Worm (Caenorhabditis elegans): ENCODE measurements around the gene irld-6.

DNA sequence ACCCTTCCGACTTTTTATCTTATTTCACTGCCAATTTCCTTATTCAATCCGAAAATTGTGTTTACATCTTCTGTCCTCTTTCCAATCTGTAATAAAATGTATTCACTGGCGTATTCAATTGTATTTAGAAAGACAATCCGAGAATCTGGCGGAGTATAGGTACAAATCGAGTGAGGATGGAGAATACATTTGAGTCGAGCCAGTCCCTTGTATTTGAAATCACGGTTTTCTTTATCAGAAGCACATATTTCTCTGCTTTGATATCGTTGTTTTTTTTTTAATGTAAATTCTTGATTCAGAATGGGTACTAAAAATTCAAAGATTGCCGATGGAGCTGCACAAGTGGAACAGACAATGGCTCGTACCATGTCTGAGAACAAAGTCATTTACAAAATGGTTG, 7.5 kb upstream of the irld-6 start, which contains the start of gene ocr-1:
- TF ChIP-seq snpc-4 (tag; optimal IDR thresholded peaks at IDR 0.05) = no peak
- TF ChIP-seq fos-1 (tag; optimal IDR thresholded peaks at IDR 0.05) = no peak
- no peak for TF ChIP-seq egl-27 (tag; optimal IDR thresholded peaks at IDR 0.05)
- TF ChIP-seq elt-1 (tag; optimal IDR thresholded peaks at IDR 0.05) = no peak
- TF ChIP-seq zag-1 (tag; optimal IDR thresholded peaks at IDR 0.05) = no peak
- no peak for TF ChIP-seq unc-62 (GFP tag; optimal IDR thresholded peaks at IDR 0.05)
- TF ChIP-seq fkh-10 (GFP tag; optimal IDR thresholded peaks at IDR 0.05) = no peak
- TF ChIP-seq R02D3.7 (tag; optimal IDR thresholded peaks at IDR 0.05) = no peak
- TF ChIP-seq nhr-11 (tag; optimal IDR thresholded peaks at IDR 0.05) = no peak
- TF ChIP-seq tbx-2 (tag; optimal IDR thresholded peaks at IDR 0.05) = no peak
- no peak for TF ChIP-seq lin-39 (tag; optimal IDR thresholded peaks at IDR 0.05)

All from whole organism, L3 larva.